Fruit fly (Drosophila melanogaster) whole organism, embryonic: ENCODE measurements around the gene CG10492.

ENCODE experiments used
- ATbp ChIP-seq: fragments of 200-800 bp; sonication (Bioruptor generic); optimal IDR thresholded peaks from 2 replicates; lab custom pipeline; 2017; ENCODE audit warnings: missing biosample characterization, mild to moderate bottlenecking, missing genetic modification characterization, missing genetic modification reagents
- Atf6 ChIP-seq: fragments of 200-800 bp; sonication (Bioruptor generic); IDR thresholded peaks from 2 replicates; pipeline ENCODE4 v1.3.6; 2022; ENCODE audit warnings: missing biosample characterization, missing genetic modification characterization
- Blimp-1 ChIP-seq: fragments of 200-800 bp; sonication (Bioruptor generic); optimal IDR thresholded peaks from 3 replicates; lab custom pipeline; 2018; ENCODE audit warnings: missing biosample characterization, missing genetic modification characterization, mild to moderate bottlenecking, moderate library complexity, missing genetic modification reagents
- CG10431 ChIP-seq: fragments of 200-800 bp; sonication (Bioruptor generic); optimal IDR thresholded peaks from 3 replicates; lab custom pipeline; 2018; ENCODE audit warnings: missing biosample characterization, mild to moderate bottlenecking, missing genetic modification characterization
- CG10543 ChIP-seq: fragments of 200-800 bp; sonication (Bioruptor generic); optimal IDR thresholded peaks from 3 replicates; lab custom pipeline; 2017; ENCODE audit warnings: missing biosample characterization, mild to moderate bottlenecking, missing genetic modification characterization, moderate library complexity
- CG10959 ChIP-seq: fragments of 200-800 bp; sonication (Bioruptor generic); IDR thresholded peaks from 2 replicates; pipeline ENCODE4 v1.3.6; 2022; ENCODE audit warnings: missing biosample characterization, missing genetic modification characterization
- CG11723 ChIP-seq: fragments of 200-800 bp; sonication (Bioruptor generic); optimal IDR thresholded peaks from 2 replicates; lab custom pipeline; 2017; ENCODE audit warnings: missing biosample characterization, mild to moderate bottlenecking, missing genetic modification characterization
- CG12659 ChIP-seq: fragments of 200-800 bp; sonication (Bioruptor generic); optimal IDR thresholded peaks from 3 replicates; lab custom pipeline; 2017; ENCODE audit warnings: mild to moderate bottlenecking, missing biosample characterization, missing genetic modification reagents, missing genetic modification characterization
- CG14050 ChIP-seq: fragments of 200-800 bp; sonication (Bioruptor generic); IDR thresholded peaks from 3 replicates; pipeline ENCODE4 v1.3.6; 2022; ENCODE audit warnings: missing biosample characterization, missing genetic modification characterization
- CG17829 ChIP-seq: fragments of 200-800 bp; optimal IDR thresholded peaks from 2 replicates; lab custom pipeline; 2019; ENCODE audit warnings: missing biosample characterization, mild to moderate bottlenecking, missing genetic modification characterization, moderate library complexity
- CG1832 ChIP-seq: fragments of 200-800 bp; sonication (Bioruptor generic); optimal IDR thresholded peaks from 2 replicates; lab custom pipeline; 2017; ENCODE audit warnings: missing biosample characterization, mild to moderate bottlenecking, missing genetic modification characterization, inconsistent platforms
- CG2129 ChIP-seq: fragments of 200-800 bp; sonication (Bioruptor generic); IDR thresholded peaks from 2 replicates; pipeline ENCODE4 v1.3.6; 2022; ENCODE audit warnings: missing biosample characterization, missing genetic modification characterization; ENCODE audit not compliant: partially characterized antibody
- CG2199 ChIP-seq: fragments of 200-800 bp; sonication (Bioruptor generic); IDR thresholded peaks from 3 replicates; pipeline ENCODE4 v1.3.6; 2022; ENCODE audit warnings: missing biosample characterization, missing genetic modification characterization
- CG3163 ChIP-seq: fragments of 200-800 bp; sonication (Bioruptor generic); optimal IDR thresholded peaks from 3 replicates; lab custom pipeline; 2016; ENCODE audit warnings: missing biosample characterization, missing genetic modification characterization
- CG32767 ChIP-seq: fragments of 200-800 bp; sonication (Bioruptor generic); IDR thresholded peaks from 2 replicates; pipeline ENCODE4 v1.3.6; 2022; ENCODE audit warnings: missing biosample characterization, missing genetic modification characterization
- CG34376 ChIP-seq: fragments of 200-800 bp; sonication (Bioruptor generic); optimal IDR thresholded peaks from 2 replicates; lab custom pipeline; 2018; ENCODE audit warnings: missing biosample characterization, mild to moderate bottlenecking, missing genetic modification characterization
- CG3838 ChIP-seq: fragments of 200-800 bp; sonication (Bioruptor generic); optimal IDR thresholded peaks from 3 replicates; lab custom pipeline; 2016; ENCODE audit warnings: missing biosample characterization, missing genetic modification characterization
- CG4328 ChIP-seq: fragments of 200-800 bp; sonication (Bioruptor generic); optimal IDR thresholded peaks from 3 replicates; lab custom pipeline; 2017; ENCODE audit warnings: missing biosample characterization, missing genetic modification reagents, missing genetic modification characterization
- CG4360 ChIP-seq: fragments of 200-800 bp; sonication (Bioruptor generic); IDR thresholded peaks from 2 replicates; pipeline ENCODE4 v1.3.6; 2022; ENCODE audit warnings: missing biosample characterization, missing genetic modification characterization
- CG8281 ChIP-seq: fragments of 200-800 bp; sonication (Bioruptor generic); optimal IDR thresholded peaks from 2 replicates; lab custom pipeline; 2018; ENCODE audit warnings: missing biosample characterization, mild to moderate bottlenecking, missing genetic modification characterization, moderate library complexity
- CG8290 ChIP-seq, 3 experiments: fragments of 200-800 bp; sonication (Bioruptor generic); optimal IDR thresholded peaks; 2 replicates each; lab custom pipeline; 2016 to 2019; ENCODE audit warnings: missing biosample characterization in 3 of 3, missing genetic modification characterization in 3 of 3, mild to moderate bottlenecking in 2 of 3, moderate library complexity in 1 of 3
- CG8478 ChIP-seq: fragments of >200 bp; optimal IDR thresholded peaks from 2 replicates; lab custom pipeline; 2018
- CoRest ChIP-seq: fragments of 200-800 bp; sonication (Bioruptor generic); optimal IDR thresholded peaks from 3 replicates; lab custom pipeline; 2018; ENCODE audit warnings: missing biosample characterization, mild to moderate bottlenecking, missing genetic modification characterization, moderate library complexity
- Dll ChIP-seq: fragments of 200-800 bp; sonication (Bioruptor generic); IDR thresholded peaks from 4 replicates; pipeline ENCODE4 v1.3.6; 2022; ENCODE audit warnings: missing biosample characterization, missing genetic modification characterization; ENCODE audit not compliant: partially characterized antibody
- Doc3 ChIP-seq: fragments of 200-800 bp; sonication (Bioruptor generic); IDR thresholded peaks from 3 replicates; pipeline ENCODE4 v1.3.6; 2022; ENCODE audit warnings: missing biosample characterization, missing genetic modification characterization; ENCODE audit not compliant: partially characterized antibody
- Lpt ChIP-seq: fragments of >200 bp; optimal IDR thresholded peaks from 2 replicates; lab custom pipeline; 2018; ENCODE audit warnings: missing biosample characterization, missing genetic modification characterization
- Meics ChIP-seq: fragments of 200-800 bp; sonication (Bioruptor generic); optimal IDR thresholded peaks from 2 replicates; lab custom pipeline; 2017; ENCODE audit warnings: missing biosample characterization, mild to moderate bottlenecking, missing genetic modification characterization
- Nf-YA ChIP-seq: fragments of 200-800 bp; sonication (Bioruptor generic); IDR thresholded peaks from 2 replicates; pipeline ENCODE4 v1.3.6; 2022; ENCODE audit warnings: missing biosample characterization, missing genetic modification characterization
- Taf1 ChIP-seq: fragments of 200-800 bp; sonication (Bioruptor generic); IDR thresholded peaks from 2 replicates; pipeline ENCODE4 v1.3.6; 2022; ENCODE audit warnings: missing biosample characterization, missing genetic modification characterization
- Trl ChIP-seq, 3 experiments: fragments of >200 bp in 2 of 3; fragments of 200-800 bp in 1 of 3; sonication (Bioruptor generic) in 1 of 3; optimal IDR thresholded peaks; 2 replicates in 1 of 3; 3 replicates in 2 of 3; lab custom pipeline; 2016 to 2017; ENCODE audit warnings: missing biosample characterization in 1 of 3, missing genetic modification characterization in 1 of 3
- YL-1 ChIP-seq: fragments of 200-800 bp; sonication (Bioruptor generic); optimal IDR thresholded peaks from 3 replicates; lab custom pipeline; 2017; ENCODE audit warnings: missing biosample characterization, mild to moderate bottlenecking, missing genetic modification characterization
- aop ChIP-seq: fragments of 200-800 bp; sonication (Bioruptor generic); IDR thresholded peaks from 2 replicates; pipeline ENCODE4 v1.3.6; 2022; ENCODE audit warnings: missing biosample characterization, missing genetic modification characterization
- ara ChIP-seq: fragments of 200-800 bp; sonication (Bioruptor generic); IDR thresholded peaks from 2 replicates; pipeline ENCODE4 v1.3.6; 2022; ENCODE audit warnings: missing biosample characterization, missing genetic modification characterization
- az2 ChIP-seq: fragments of 200-800 bp; sonication (Bioruptor generic); optimal IDR thresholded peaks from 3 replicates; lab custom pipeline; 2016; ENCODE audit warnings: missing biosample characterization, missing genetic modification characterization
- chm ChIP-seq: fragments of 200-800 bp; sonication (Bioruptor generic); IDR thresholded peaks from 2 replicates; pipeline ENCODE4 v1.3.6; 2022; ENCODE audit warnings: missing biosample characterization, missing genetic modification characterization
- ci ChIP-seq: fragments of 200-800 bp; sonication (Bioruptor generic); IDR thresholded peaks from 3 replicates; pipeline ENCODE4 v1.3.6; 2022; ENCODE audit warnings: missing biosample characterization, missing genetic modification characterization
- danr ChIP-seq: fragments of 200-800 bp; sonication (Bioruptor generic); IDR thresholded peaks from 2 replicates; pipeline ENCODE4 v1.3.6; 2022; ENCODE audit warnings: missing biosample characterization, missing genetic modification characterization
- dm ChIP-seq: fragments of 200-800 bp; sonication (Bioruptor generic); optimal IDR thresholded peaks from 3 replicates; lab custom pipeline; 2016; ENCODE audit warnings: missing biosample characterization, missing genetic modification characterization
- dysf ChIP-seq: fragments of 200-800 bp; sonication (Bioruptor generic); IDR thresholded peaks from 3 replicates; pipeline ENCODE4 v1.3.6; 2022; ENCODE audit warnings: missing biosample characterization, missing genetic modification characterization
- fd64A ChIP-seq: fragments of 200-800 bp; sonication (Bioruptor generic); optimal IDR thresholded peaks from 3 replicates; lab custom pipeline; 2018; ENCODE audit warnings: missing biosample characterization, mild to moderate bottlenecking, missing genetic modification characterization
- fru ChIP-seq: fragments of >200 bp; optimal IDR thresholded peaks from 2 replicates; lab custom pipeline; 2017
- hbn ChIP-seq: fragments of 200-800 bp; sonication (Bioruptor generic); IDR thresholded peaks from 2 replicates; pipeline ENCODE4 v1.3.6; 2022; ENCODE audit warnings: missing biosample characterization, missing genetic modification characterization; ENCODE audit not compliant: partially characterized antibody
- hth ChIP-seq: fragments of >200 bp; optimal IDR thresholded peaks from 2 replicates; lab custom pipeline; 2017; ENCODE audit warnings: inconsistent platforms
- mirr ChIP-seq: fragments of 200-800 bp; sonication (Bioruptor generic); optimal IDR thresholded peaks from 3 replicates; lab custom pipeline; 2018; ENCODE audit warnings: missing biosample characterization, mild to moderate bottlenecking, missing genetic modification characterization
- oc ChIP-seq: fragments of 200-800 bp; sonication (Bioruptor generic); optimal IDR thresholded peaks from 2 replicates; lab custom pipeline; 2018; ENCODE audit warnings: missing biosample characterization, mild to moderate bottlenecking, missing genetic modification characterization, moderate library complexity
- pan ChIP-seq, 4 experiments: fragments of >200 bp in 3 of 4; fragments of 200-800 bp in 1 of 4; sonication (Bioruptor generic) in 1 of 4; optimal IDR thresholded peaks in 3 of 4; IDR thresholded peaks in 1 of 4; 2 replicates each; pipeline versions ENCODE4 v1.3.6 to Lab custom; 2017 to 2022; ENCODE audit warnings: missing biosample characterization in 2 of 4, missing genetic modification characterization in 2 of 4, mixed read lengths in 1 of 4
- peb ChIP-seq: fragments of 200-800 bp; sonication (Bioruptor generic); IDR thresholded peaks from 2 replicates; pipeline ENCODE4 v1.3.6; 2022; ENCODE audit warnings: missing biosample characterization, missing genetic modification characterization
- row ChIP-seq: fragments of 200-800 bp; sonication (Bioruptor generic); IDR thresholded peaks from 3 replicates; pipeline ENCODE4 v1.3.6; 2022; ENCODE audit warnings: missing biosample characterization, missing genetic modification characterization
- so ChIP-seq: fragments of 200-800 bp; sonication (Bioruptor generic); IDR thresholded peaks from 3 replicates; pipeline ENCODE4 v1.3.6; 2022; ENCODE audit warnings: missing biosample characterization, missing genetic modification characterization
- unpg ChIP-seq: fragments of 200-800 bp; sonication (Bioruptor generic); optimal IDR thresholded peaks from 3 replicates; lab custom pipeline; 2018; ENCODE audit warnings: missing biosample characterization, mild to moderate bottlenecking, missing genetic modification characterization, moderate library complexity

Gene CG10492

DNA sequence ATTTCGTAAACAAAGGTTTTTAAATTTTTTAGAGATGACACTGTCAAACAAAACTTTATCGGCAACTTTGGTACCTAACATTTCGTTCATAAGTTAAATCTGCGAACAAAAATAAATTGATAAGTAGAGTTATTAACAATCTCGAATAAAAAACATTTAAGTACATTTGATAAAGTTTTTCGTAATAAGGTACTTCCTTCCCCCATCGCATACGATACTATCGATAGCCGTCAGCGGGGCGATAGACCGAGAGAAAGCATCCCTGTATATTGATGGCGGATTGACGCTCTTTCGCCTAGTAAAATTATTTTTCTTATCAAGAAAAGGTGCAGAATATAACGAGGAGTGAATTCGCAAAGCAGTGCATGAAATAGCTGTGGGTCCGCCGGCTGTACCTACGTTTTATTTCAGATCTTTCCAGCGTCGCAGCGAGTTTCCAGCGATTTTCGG is 8.7 kb upstream of the CG10492 start, which contains the start of the genes Ttc19 and Acn (continued):
- peak; percentile 95 for TF ChIP-seq Doc3
- peak; percentile 50 for TF ChIP-seq CG32767
- TF ChIP-seq Blimp-1 (GFP tag; lab: Kevin White, UChicago): peak; percentile 71
- peak; percentile 98 for TF ChIP-seq CG8281 (tag; lab: Kevin White, UChicago)
- peak; percentile 91 for TF ChIP-seq YL-1 (GFP tag; lab: Kevin White, UChicago)
- TF ChIP-seq fru (lab: Kevin White, UChicago): no peak
- TF ChIP-seq Trl (optimal IDR thresholded peaks at IDR 0.05; lab: Kevin White, UChicago): no peak
- TF ChIP-seq Trl (GFP tag; optimal IDR thresholded peaks at IDR 0.05; lab: Kevin White, UChicago): peak; percentile 92
- TF ChIP-seq CG2199 (GFP tag; lab: Robert Waterston, UW): no peak
- peak; percentile 79 for TF ChIP-seq Meics (GFP tag; lab: Kevin White, UChicago)
- TF ChIP-seq aop (GFP tag; lab: Robert Waterston, UW): 0 out of 2 replicates have a peak, but pooled peaks have one; percentile 20
- TF ChIP-seq dm (GFP tag; lab: Kevin White, UChicago): peak; percentile 80
- TF ChIP-seq unpg: peak; percentile 81
- TF ChIP-seq Nf-YA (GFP tag; lab: Robert Waterston, UW): peak; percentile 62
- TF ChIP-seq CG2129 (GFP tag; lab: Robert Waterston, UW): peak; percentile 97
- TF ChIP-seq CG10431 (GFP tag; lab: Kevin White, UChicago): peak; percentile 27
- TF ChIP-seq Lpt (GFP tag; lab: Kevin White, UChicago): no peak
- peak; percentile 86 for TF ChIP-seq CG12659
- TF ChIP-seq CG3838: peak; percentile 59
- TF ChIP-seq CG4328 (GFP tag; lab: Kevin White, UChicago): peak; percentile 75
- peak; percentile 74 for TF ChIP-seq CG10959 (GFP tag; lab: Robert Waterston, UW)
- TF ChIP-seq CoRest (tag; lab: Kevin White, UChicago): peak; percentile 88
- peak; percentile 94 for TF ChIP-seq hbn (GFP tag; lab: Robert Waterston, UW)
- peak; percentile 96 for TF ChIP-seq row
- no peak for TF ChIP-seq hth (lab: Kevin White, UChicago)
- no peak for TF ChIP-seq pan (optimal IDR thresholded peaks at IDR 0.05; lab: Kevin White, UChicago)
- peak in 1 of 2 experiments; percentile 87 for TF ChIP-seq pan (GFP tag; optimal IDR thresholded peaks at IDR 0.05 in 1 of 2, IDR thresholded peaks at IDR 0.05 in 1 of 2)
- TF ChIP-seq mirr (GFP tag; lab: Kevin White, UChicago): peak; percentile 39
- peak; percentile 43 for TF ChIP-seq CG11723 (GFP tag; lab: Kevin White, UChicago)
- no peak for TF ChIP-seq fd64A
- no peak for TF ChIP-seq CG4360 (GFP tag; lab: Robert Waterston, UW)
- TF ChIP-seq CG10543 (GFP tag; lab: Kevin White, UChicago): peak; percentile 88
- TF ChIP-seq Taf1 (GFP tag; lab: Robert Waterston, UW): peak; percentile 71
- peak; percentile 73 for TF ChIP-seq chm (GFP tag; lab: Robert Waterston, UW)
- peak; percentile 50; the same call in 1 of the 2 replicates for TF ChIP-seq peb (GFP tag; lab: Robert Waterston, UW)
- TF ChIP-seq ATbp (GFP tag; lab: Kevin White, UChicago): no peak
- TF ChIP-seq CG8290 (GFP tag; optimal IDR thresholded peaks at IDR 0.05; lab: Kevin White, UChicago): peak; percentile 79
- TF ChIP-seq CG8290 (tag; optimal IDR thresholded peaks at IDR 0.05; lab: Kevin White, UChicago): peak in 1 of 2 experiments; percentile 50
- TF ChIP-seq CG1832 (GFP tag; lab: Kevin White, UChicago): no peak
- TF ChIP-seq danr (GFP tag; lab: Robert Waterston, UW): peak; percentile 43; the same call in 1 of the 2 replicates
- TF ChIP-seq oc (tag; lab: Kevin White, UChicago): no peak
- peak; percentile 68 for TF ChIP-seq CG14050
- peak; percentile 75 for TF ChIP-seq CG34376 (GFP tag; lab: Kevin White, UChicago)
- TF ChIP-seq ara (GFP tag; lab: Robert Waterston, UW): peak; percentile 82
- peak; percentile 83 for TF ChIP-seq ci
- peak; percentile 77 for TF ChIP-seq dysf (GFP tag; lab: Robert Waterston, UW)
- TF ChIP-seq CG3163 (GFP tag; lab: Kevin White, UChicago): peak; percentile 78
- peak; percentile 87 for TF ChIP-seq CG17829 (tag; lab: Kevin White, UChicago)
- TF ChIP-seq CG8478: no peak
- peak; percentile 82 for TF ChIP-seq az2 (GFP tag; lab: Kevin White, UChicago)
- TF ChIP-seq so (GFP tag; lab: Robert Waterston, UW): peak; percentile 68; the same call in 1 of the 3 replicates
- TF ChIP-seq Dll: peak; percentile 98
- peak; percentile 82 for TF ChIP-seq Atf6 (GFP tag; lab: Robert Waterston, UW)
